Fruit fly (Drosophila melanogaster) whole organism, wandering third instar larva: Measurements from ENCODE around the gene Dbct.

ENCODE experiments used
- Abd-B ChIP-seq: fragments of >200 bp; optimal IDR thresholded peaks from 2 replicates; lab custom pipeline; 2017; ENCODE audit warnings: missing biosample characterization, missing genetic modification characterization
- CG32264 ChIP-seq: fragments of 200-800 bp; sonication (Bioruptor generic); optimal IDR thresholded peaks from 2 replicates; lab custom pipeline; 2016; ENCODE audit warnings: missing biosample characterization, missing genetic modification characterization
- CG9705 ChIP-seq: fragments of 200-800 bp; sonication (Bioruptor generic); optimal IDR thresholded peaks from 2 replicates; lab custom pipeline; 2018; ENCODE audit warnings: missing biosample characterization, mild to moderate bottlenecking, missing genetic modification characterization
- Dfd ChIP-seq: fragments of >200 bp; optimal IDR thresholded peaks from 2 replicates; lab custom pipeline; 2017; ENCODE audit warnings: missing biosample characterization, missing genetic modification characterization
- GATAd ChIP-seq: sonication (Bioruptor generic); optimal IDR thresholded peaks from 2 replicates; lab custom pipeline; 2016; ENCODE audit warnings: missing biosample characterization, missing genetic modification characterization
- HLH106 ChIP-seq: fragments of 200-800 bp; optimal IDR thresholded peaks from 3 replicates; lab custom pipeline; 2019; ENCODE audit warnings: missing biosample characterization, mild to moderate bottlenecking, missing genetic modification characterization, moderate library complexity
- Hnf4 ChIP-seq: fragments of 200-800 bp; sonication (Bioruptor generic); optimal IDR thresholded peaks from 2 replicates; lab custom pipeline; 2016; ENCODE audit warnings: missing biosample characterization, mild to moderate bottlenecking, missing genetic modification characterization
- Hr78 ChIP-seq: fragments of >200 bp; optimal IDR thresholded peaks from 2 replicates; lab custom pipeline; 2017; ENCODE audit warnings: missing biosample characterization, missing genetic modification characterization
- Hr83 ChIP-seq: fragments of 200-300 bp; sonication (Bioruptor generic); optimal IDR thresholded peaks from 2 replicates; lab custom pipeline; 2016; ENCODE audit warnings: missing biosample characterization, mild to moderate bottlenecking, missing genetic modification characterization, moderate library complexity; ENCODE audit not compliant: poor library complexity, severe bottlenecking
- Mio ChIP-seq: sonication (Bioruptor generic); optimal IDR thresholded peaks from 2 replicates; lab custom pipeline; 2016; ENCODE audit warnings: missing biosample characterization, missing genetic modification characterization
- Myc ChIP-seq: fragments of >200 bp; optimal IDR thresholded peaks from 2 replicates; lab custom pipeline; 2017
- N ChIP-seq: fragments of >200 bp; optimal IDR thresholded peaks from 2 replicates; lab custom pipeline; 2018; ENCODE audit warnings: missing biosample characterization, missing external identifiers, missing genetic modification characterization
- OdsH ChIP-seq: fragments of 200-800 bp; sonication (Bioruptor generic); optimal IDR thresholded peaks from 2 replicates; lab custom pipeline; 2016; ENCODE audit warnings: missing biosample characterization, mild to moderate bottlenecking, missing genetic modification characterization
- Rel ChIP-seq, 2 experiments: fragments of 200-800 bp; sonication (Bioruptor generic) in 1 of 2; optimal IDR thresholded peaks; 2 replicates in 1 of 2; 3 replicates in 1 of 2; lab custom pipeline; 2016 to 2019; ENCODE audit warnings: mild to moderate bottlenecking in 2 of 2, missing biosample characterization in 2 of 2, missing genetic modification characterization in 2 of 2, moderate library complexity in 1 of 2
- Sp1 ChIP-seq: fragments of 200-800 bp; sonication (Bioruptor generic); optimal IDR thresholded peaks from 3 replicates; lab custom pipeline; 2019; ENCODE audit warnings: missing biosample characterization, mild to moderate bottlenecking, missing genetic modification characterization, moderate library complexity
- Vsx2 ChIP-seq: fragments of 200-300, 225-300 bp; sonication (Bioruptor generic); optimal IDR thresholded peaks from 2 replicates; lab custom pipeline; 2018; ENCODE audit warnings: missing biosample characterization, missing genetic modification characterization; ENCODE audit not compliant: partially characterized antibody
- brk ChIP-seq: fragments of 200-800 bp; sonication (Bioruptor generic); optimal IDR thresholded peaks from 2 replicates; lab custom pipeline; 2016; ENCODE audit warnings: missing biosample characterization, mild to moderate bottlenecking, missing genetic modification characterization
- dl ChIP-seq, 2 experiments: fragments of 175-275, 200-275 bp in 1 of 2; fragments of 200-275 bp in 1 of 2; sonication (Bioruptor generic); optimal IDR thresholded peaks; lab custom pipeline; 2018; ENCODE audit warnings: mild to moderate bottlenecking in 2 of 2, missing biosample characterization in 2 of 2, missing genetic modification characterization in 2 of 2, moderate library complexity in 2 of 2; ENCODE audit not compliant: partially characterized antibody in 2 of 2, insufficient read depth in 1 of 2
- dsf ChIP-seq: sonication (Bioruptor generic); optimal IDR thresholded peaks from 2 replicates; lab custom pipeline; 2016; ENCODE audit warnings: missing biosample characterization, missing genetic modification characterization, borderline replicate concordance
- foxo ChIP-seq, 2 experiments: fragments of 200-800 bp; sonication (Bioruptor generic); optimal IDR thresholded peaks; 2 replicates in 1 of 2; 3 replicates in 1 of 2; lab custom pipeline; 2016 to 2017; ENCODE audit warnings: missing biosample characterization in 2 of 2, missing genetic modification characterization in 2 of 2
- fru ChIP-seq: fragments of 200-800 bp; sonication (Bioruptor generic); optimal IDR thresholded peaks from 3 replicates; lab custom pipeline; 2016; ENCODE audit warnings: missing biosample characterization, mild to moderate bottlenecking, missing genetic modification characterization
- jim ChIP-seq: fragments of 175-275, 200-325 bp; sonication (Bioruptor generic); optimal IDR thresholded peaks from 2 replicates; lab custom pipeline; 2016; ENCODE audit warnings: missing biosample characterization, mild to moderate bottlenecking, missing genetic modification characterization
- lola ChIP-seq: fragments of >200 bp; optimal IDR thresholded peaks from 2 replicates; lab custom pipeline; 2017; ENCODE audit warnings: missing biosample characterization, missing genetic modification characterization
- pan ChIP-seq: fragments of >200 bp; optimal IDR thresholded peaks from 2 replicates; lab custom pipeline; 2017
- psq ChIP-seq: fragments of 200-800 bp; sonication (Bioruptor generic); optimal IDR thresholded peaks from 3 replicates; lab custom pipeline; 2017; ENCODE audit warnings: missing biosample characterization, mild to moderate bottlenecking, missing genetic modification characterization, moderate library complexity
- rgr ChIP-seq: fragments of 200-800 bp; sonication (Bioruptor generic); optimal IDR thresholded peaks from 3 replicates; lab custom pipeline; 2016; ENCODE audit warnings: missing biosample characterization, mild to moderate bottlenecking, missing genetic modification characterization
- sage ChIP-seq: fragments of 200-800 bp; sonication (Bioruptor generic); optimal IDR thresholded peaks from 2 replicates; lab custom pipeline; 2016; ENCODE audit warnings: missing biosample characterization, mild to moderate bottlenecking, missing genetic modification characterization
- sv ChIP-seq: fragments of 200-800 bp; sonication (Bioruptor generic); optimal IDR thresholded peaks from 3 replicates; lab custom pipeline; 2016; ENCODE audit warnings: missing biosample characterization, missing genetic modification characterization
- tai ChIP-seq: sonication (Bioruptor generic); optimal IDR thresholded peaks from 2 replicates; lab custom pipeline; 2016; ENCODE audit warnings: missing biosample characterization, missing genetic modification characterization
- usp ChIP-seq: fragments of >200 bp; optimal IDR thresholded peaks from 2 replicates; lab custom pipeline; 2017; ENCODE audit warnings: missing biosample characterization, missing genetic modification characterization
- woc ChIP-seq: sonication (Bioruptor generic); optimal IDR thresholded peaks from 2 replicates; lab custom pipeline; 2016; ENCODE audit warnings: missing biosample characterization, mild to moderate bottlenecking, missing genetic modification characterization

Dbct gene

dm6 chrX:15120116-15120515 lies 34.2 kb downstream of the Dbct start:
- TF ChIP-seq CG9705 (GFP tag; lab: Kevin White, UChicago) (no peak), usp (no peak), lola (GFP tag; lab: Kevin White, UChicago) (no peak), dsf (GFP tag; lab: Kevin White, UChicago) (no peak), Abd-B (GFP tag; lab: Kevin White, UChicago) (no peak), HLH106 (tag; lab: Kevin White, UChicago) (no peak), fru (GFP tag; lab: Kevin White, UChicago) (no peak), dl (GFP tag; optimal IDR thresholded peaks at IDR 0.05; lab: Kevin White, UChicago; ENCODE audit: insufficient read depth in 1 of 2, partially characterized antibody in 2 of 2) (no peak), Hr83 (GFP tag; lab: Kevin White, UChicago) (no peak), tai (no peak), CG32264 (no peak), Sp1 (GFP tag; lab: Kevin White, UChicago) (no peak), Mio (GFP tag; lab: Kevin White, UChicago) (no peak)

dm6 chrX:15121714-15122113 lies 35.8 kb downstream of the Dbct start:
- TF ChIP-seq Rel (GFP tag; optimal IDR thresholded peaks at IDR 0.05; lab: Kevin White, UChicago) (no peak), Rel (tag; optimal IDR thresholded peaks at IDR 0.05; lab: Kevin White, UChicago) (no peak), Dfd (GFP tag; lab: Kevin White, UChicago) (no peak), Abd-B (GFP tag; lab: Kevin White, UChicago) (no peak), jim (GFP tag; lab: Kevin White, UChicago) (no peak), Hnf4 (GFP tag; lab: Kevin White, UChicago) (no peak), Myc (lab: Kevin White, UChicago) (no peak), Sp1 (GFP tag; lab: Kevin White, UChicago) (no peak), Hr78 (GFP tag; lab: Kevin White, UChicago) (no peak), CG9705 (GFP tag; lab: Kevin White, UChicago) (no peak), dsf (GFP tag; lab: Kevin White, UChicago) (no peak), woc (GFP tag; lab: Kevin White, UChicago) (no peak), Vsx2 (GFP tag; lab: Kevin White, UChicago) (no peak), GATAd (GFP tag; lab: Kevin White, UChicago) (no peak), tai (no peak), pan (no peak), sage (GFP tag; lab: Kevin White, UChicago) (no peak), CG32264 (no peak), foxo (GFP tag; optimal IDR thresholded peaks at IDR 0.05; lab: Kevin White, UChicago) (no peak)

- TF ChIP-seq brk (no peak), usp (no peak), OdsH (GFP tag; lab: Kevin White, UChicago) (no peak), Dfd (GFP tag; lab: Kevin White, UChicago) (no peak), psq (GFP tag; lab: Kevin White, UChicago) (no peak), rgr (GFP tag; lab: Kevin White, UChicago) (no peak), dl (GFP tag; optimal IDR thresholded peaks at IDR 0.05; lab: Kevin White, UChicago; ENCODE audit: insufficient read depth in 1 of 2, partially characterized antibody in 2 of 2) (no peak), N (GFP tag; lab: Kevin White, UChicago) (no peak), Rel (GFP tag; optimal IDR thresholded peaks at IDR 0.05; lab: Kevin White, UChicago) (no peak), Rel (tag; optimal IDR thresholded peaks at IDR 0.05; lab: Kevin White, UChicago) (no peak)
- TF ChIP-seq, all 38 proteins: peak for 0
These were observed 37.6 kb downstream of the Dbct start for dm6 chrX:15123418-15123994.

dm6 chrX:15125496-15125895 lies 39.6 kb downstream of the Dbct start, which contains the start of gene drd:
drd (plus strand) TSS chrX:15125753.
- TF ChIP-seq lola (GFP tag; lab: Kevin White, UChicago) (no peak), sv (no peak), N (GFP tag; lab: Kevin White, UChicago) (no peak), CG32264 (no peak), dl (GFP tag; optimal IDR thresholded peaks at IDR 0.05; lab: Kevin White, UChicago; ENCODE audit: insufficient read depth in 1 of 2, partially characterized antibody in 2 of 2) (no peak), dsf (GFP tag; lab: Kevin White, UChicago) (no peak), woc (GFP tag; lab: Kevin White, UChicago) (no peak), Myc (lab: Kevin White, UChicago) (no peak), CG9705 (GFP tag; lab: Kevin White, UChicago) (no peak), pan (no peak), OdsH (GFP tag; lab: Kevin White, UChicago) (no peak)
